Fruit fly (Drosophila melanogaster): Measurements from ENCODE around the gene CG5162.

Gene CG5162

DNA sequence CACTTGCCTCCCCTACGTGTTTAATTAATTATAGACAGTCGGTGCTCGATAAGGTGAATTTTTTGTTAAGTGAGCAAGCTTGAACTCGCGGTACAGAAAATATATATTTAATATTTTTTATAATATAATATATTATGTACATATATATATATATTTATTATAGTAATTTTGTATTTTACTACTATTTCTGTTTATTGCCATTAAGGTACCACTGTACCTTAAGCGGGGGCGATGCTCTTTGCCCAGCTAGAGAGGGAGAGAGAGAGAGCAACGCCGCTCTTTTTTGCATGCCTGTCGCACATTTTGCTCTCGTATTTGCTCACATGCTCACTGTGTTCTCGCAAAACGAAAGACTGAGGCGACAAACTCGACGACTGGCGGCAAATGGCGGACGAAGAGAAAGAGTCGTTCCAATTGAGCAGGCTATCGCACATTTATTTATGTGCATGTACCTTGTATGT is 44.6 kb upstream of the CG5162 start (continued):
- TF ChIP-seq Nf-YA (GFP tag; IDR thresholded peaks at IDR 0.05) (no peak), CG11560 (tag; IDR thresholded peaks at IDR 0.05) (no peak), stc (GFP tag; IDR thresholded peaks at IDR 0.05) (0 out of 2 replicates have a peak, but pooled peaks have one; percentile 28), CTCF (GFP tag; optimal IDR thresholded peaks at IDR 0.05) (no peak), NC2β (GFP tag; optimal IDR thresholded peaks at IDR 0.05) (no peak), CG14965 (GFP tag; optimal IDR thresholded peaks at IDR 0.05; ENCODE audit: borderline replicate concordance) (no peak), B-H2 (GFP tag; optimal IDR thresholded peaks at IDR 0.05) (no peak), ewg (GFP tag; optimal IDR thresholded peaks at IDR 0.05) (no peak), tgo (GFP tag; IDR thresholded peaks at IDR 0.05) (peak; percentile 58), ssp (GFP tag; IDR thresholded peaks at IDR 0.05) (0 out of 2 replicates have a peak, but pooled peaks have one; percentile 14), CG2678 (tag; optimal IDR thresholded peaks at IDR 0.05) (peak; percentile 68), CG4282 (GFP tag; optimal IDR thresholded peaks at IDR 0.05) (no peak), CG10366 (GFP tag; IDR thresholded peaks at IDR 0.05) (peak; percentile 36), ham (GFP tag; IDR thresholded peaks at IDR 0.05) (no peak), Optix (GFP tag; IDR thresholded peaks at IDR 0.05) (0 out of 3 replicates have a peak, but pooled peaks have one; percentile 22), CG17361 (GFP tag; IDR thresholded peaks at IDR 0.05) (0 out of 3 replicates have a peak, but pooled peaks have one; percentile 35), CG9437 (GFP tag; optimal IDR thresholded peaks at IDR 0.05) (no peak), MTF-1 (GFP tag; optimal IDR thresholded peaks at IDR 0.05; ENCODE audit: borderline replicate concordance) (peak; percentile 8), CG11093 (GFP tag; IDR thresholded peaks at IDR 0.05) (no peak), lov (optimal IDR thresholded peaks at IDR 0.05) (no peak), lov (GFP tag; IDR thresholded peaks at IDR 0.05) (no peak), Atf3 (GFP tag; optimal IDR thresholded peaks at IDR 0.05) (no peak), Lpt (GFP tag; optimal IDR thresholded peaks at IDR 0.05) (no peak), CG30431 (GFP tag; optimal IDR thresholded peaks at IDR 0.05) (no peak), dysf (GFP tag; IDR thresholded peaks at IDR 0.05) (peak; percentile 68; the same call in 2 of the 3 replicates), CkIIα-i1 (GFP tag; IDR thresholded peaks at IDR 0.05) (no peak), CG4328 (GFP tag; optimal IDR thresholded peaks at IDR 0.05) (no peak), al (GFP tag; IDR thresholded peaks at IDR 0.05) (peak; percentile 41; the same call in 1 of the 2 replicates), jing (GFP tag; optimal IDR thresholded peaks at IDR 0.05) (no peak), dpn (GFP tag; optimal IDR thresholded peaks at IDR 0.05) (peak in 1 of 2 experiments; percentile 28), CG11695 (GFP tag; IDR thresholded peaks at IDR 0.05) (peak; percentile 69; the same call in 2 of the 3 replicates), CG11247 (GFP tag; IDR thresholded peaks at IDR 0.05) (peak; percentile 63; the same call in 1 of the 2 replicates), hb (GFP tag; IDR thresholded peaks at IDR 0.05; ENCODE audit: partially characterized antibody) (no peak), CG10565 (GFP tag; optimal IDR thresholded peaks at IDR 0.05) (no peak), CG16863 (GFP tag; optimal IDR thresholded peaks at IDR 0.05) (no peak), CG10147 (GFP tag; optimal IDR thresholded peaks at IDR 0.05) (peak; percentile 24), so (GFP tag; IDR thresholded peaks at IDR 0.05) (0 out of 3 replicates have a peak, but pooled peaks have one; percentile 56), sens (GFP tag) (no peak), Awh (GFP tag; IDR thresholded peaks at IDR 0.05) (0 out of 2 replicates have a peak, but pooled peaks have one; percentile 23), Deaf1 (tag; optimal IDR thresholded peaks at IDR 0.05) (peak; percentile 13), CG8924 (tag; optimal IDR thresholded peaks at IDR 0.05) (peak; percentile 53), sug (tag; optimal IDR thresholded peaks at IDR 0.05) (peak; percentile 20), Chrac-16 (GFP tag; optimal IDR thresholded peaks at IDR 0.05) (no peak), chm (GFP tag; IDR thresholded peaks at IDR 0.05) (no peak), CG11085 (GFP tag; IDR thresholded peaks at IDR 0.05) (0 out of 2 replicates have a peak, but pooled peaks have one; percentile 11), Doc3 (GFP tag; IDR thresholded peaks at IDR 0.05; ENCODE audit: partially characterized antibody) (no peak), CG4424 (GFP tag; optimal IDR thresholded peaks at IDR 0.05) (no peak), nerfin-1 (tag; optimal IDR thresholded peaks at IDR 0.05) (no peak), CG17186 (GFP tag; optimal IDR thresholded peaks at IDR 0.05) (no peak), Atf-2 (GFP tag; optimal IDR thresholded peaks at IDR 0.05) (no peak), Tbp (GFP tag; optimal IDR thresholded peaks at IDR 0.05) (no peak), CG11723 (GFP tag; optimal IDR thresholded peaks at IDR 0.05) (peak; percentile 3)
